Worm (Caenorhabditis elegans) whole organism, L4 larva: ENCODE data around the gene esyt-2.
A peak's percentile ranks its signal among the peaks of the same experiment; 100 is the strongest.

Experiments
- D1046.2 ChIP-seq: fragments of 200-800 bp; sonication (Bioruptor generic); IDR thresholded peaks from 2 replicates; pipeline ENCODE4 v1.3.6; 2022; ENCODE audit warnings: missing genetic modification characterization, missing compliant biosample characterization
- F26F4.8 ChIP-seq: fragments of 200-800 bp; sonication (Bioruptor generic); conservative IDR thresholded peaks from 2 replicates; pipeline ENCODE4 v1.3.6; 2022; ENCODE audit warnings: missing genetic modification characterization, missing compliant biosample characterization
- F37D6.2 ChIP-seq: sonication (generic microtip); optimal IDR thresholded peaks from 2 replicates; lab custom pipeline; 2016; ENCODE audit warnings: mild to moderate bottlenecking, missing genetic modification characterization, missing compliant biosample characterization
- Y105C5A.15 ChIP-seq: fragments of 200-800 bp; sonication (Bioruptor generic); IDR thresholded peaks from 2 replicates; pipeline ENCODE4 v1.3.6; 2022; ENCODE audit warnings: missing genetic modification characterization, missing compliant biosample characterization
- Y48G9A.11 ChIP-seq: fragments of 200-800 bp; sonication (Bioruptor generic); IDR thresholded peaks from 2 replicates; pipeline ENCODE4 v1.3.6; 2022; ENCODE audit warnings: missing genetic modification reagents, missing genetic modification characterization, missing compliant biosample characterization
- Y5F2A.4 ChIP-seq: fragments of 200-800 bp; sonication (Bioruptor generic); optimal IDR thresholded peaks from 2 replicates; lab custom pipeline; 2018; ENCODE audit warnings: mild to moderate bottlenecking, missing genetic modification characterization, missing compliant biosample characterization
- ama-1 ChIP-seq: fragments of 150-350 bp; optimal IDR thresholded peaks from 2 replicates; lab custom pipeline; 2014; ENCODE audit warnings: inconsistent platforms, mixed read lengths
- ceh-20 ChIP-seq: fragments of 200-800 bp; sonication (Bioruptor generic); IDR thresholded peaks from 2 replicates; pipeline ENCODE4 v1.3.6; 2022; ENCODE audit warnings: missing genetic modification reagents, missing genetic modification characterization, missing compliant biosample characterization
- ceh-32 ChIP-seq: sonication (generic microtip); optimal IDR thresholded peaks from 2 replicates; lab custom pipeline; 2016; ENCODE audit warnings: mild to moderate bottlenecking, missing genetic modification characterization, missing compliant biosample characterization; ENCODE audit not compliant: poor library complexity
- ceh-62 ChIP-seq: sonication (generic microtip); optimal IDR thresholded peaks from 2 replicates; lab custom pipeline; 2017; ENCODE audit warnings: missing biosample characterization, missing genetic modification characterization
- ceh-82 ChIP-seq: sonication (generic microtip); optimal IDR thresholded peaks from 2 replicates; lab custom pipeline; 2017; ENCODE audit warnings: missing biosample characterization, missing genetic modification characterization
- ces-1 ChIP-seq: fragments of 150-350 bp; sonication (generic microtip); optimal IDR thresholded peaks from 4 replicates; lab custom pipeline; 2014; ENCODE audit warnings: missing biosample characterization, missing genetic modification reagents, missing genetic modification characterization
- cey-2 ChIP-seq: sonication (generic microtip); optimal IDR thresholded peaks from 3 replicates; lab custom pipeline; 2017; ENCODE audit warnings: missing genetic modification characterization, mild to moderate bottlenecking, missing compliant biosample characterization, antibody characterized with exemption, borderline replicate concordance; ENCODE audit not compliant: insufficient read depth
- ctbp-1 ChIP-seq: fragments of 200-800 bp; sonication (Bioruptor generic); IDR thresholded peaks from 2 replicates; pipeline ENCODE4 v1.3.6; 2022; ENCODE audit warnings: missing genetic modification reagents, missing genetic modification characterization, missing compliant biosample characterization
- daf-16 ChIP-seq, 3 experiments: sonication (generic microtip); optimal IDR thresholded peaks; 2 replicates each; lab custom pipeline; 2016 to 2017; ENCODE audit warnings: missing genetic modification characterization in 3 of 3, missing genetic modification reagents in 3 of 3, mild to moderate bottlenecking in 2 of 3, missing compliant biosample characterization in 2 of 3, missing biosample characterization in 1 of 3, moderate library complexity in 1 of 3
- dmd-6 ChIP-seq: fragments of 200-800 bp; sonication (Bioruptor generic); IDR thresholded peaks from 2 replicates; pipeline ENCODE4 v1.3.6; 2022; ENCODE audit warnings: missing genetic modification reagents, missing genetic modification characterization, missing compliant biosample characterization
- dmd-9 ChIP-seq: fragments of 200-800 bp; sonication (Bioruptor generic); IDR thresholded peaks from 2 replicates; pipeline ENCODE4 v1.3.6; 2022; ENCODE audit warnings: missing genetic modification reagents, missing genetic modification characterization, missing compliant biosample characterization
- duxl-1 ChIP-seq: sonication (generic microtip); optimal IDR thresholded peaks from 2 replicates; lab custom pipeline; 2016; ENCODE audit warnings: mild to moderate bottlenecking, missing genetic modification characterization, moderate library complexity, missing compliant biosample characterization; ENCODE audit not compliant: poor library complexity
- hif-1 ChIP-seq, 2 experiments: sonication (generic microtip); optimal IDR thresholded peaks; 2 replicates each; lab custom pipeline; 2016 to 2017; ENCODE audit warnings: missing compliant biosample characterization in 2 of 2, missing genetic modification characterization in 2 of 2, missing genetic modification reagents in 2 of 2, missing genotype in 2 of 2, mild to moderate bottlenecking in 1 of 2
- hlh-11 ChIP-seq: fragments of 200-800 bp; sonication (Bioruptor generic); optimal IDR thresholded peaks from 2 replicates; lab custom pipeline; 2018; ENCODE audit warnings: mild to moderate bottlenecking, missing genetic modification characterization, missing compliant biosample characterization
- hlh-30 ChIP-seq: sonication (generic microtip); optimal IDR thresholded peaks from 2 replicates; lab custom pipeline; 2017; ENCODE audit warnings: antibody characterized with exemption, mild to moderate bottlenecking, missing genetic modification characterization, missing compliant biosample characterization; ENCODE audit not compliant: insufficient read depth
- hmg-1.1 ChIP-seq: fragments of 200-800 bp; sonication (Bioruptor generic); IDR thresholded peaks from 2 replicates; pipeline ENCODE4 v1.3.6; 2022; ENCODE audit warnings: missing genetic modification reagents, missing genetic modification characterization, missing compliant biosample characterization
- lir-3 ChIP-seq: sonication (generic microtip); optimal IDR thresholded peaks from 2 replicates; lab custom pipeline; 2016; ENCODE audit warnings: mild to moderate bottlenecking, missing genetic modification characterization, missing compliant biosample characterization
- mdl-1 ChIP-seq, 2 experiments: fragments of 150-350 bp in 1 of 2; sonication (generic microtip) in 1 of 2; optimal IDR thresholded peaks; 2 replicates each; lab custom pipeline; 2014 to 2017; ENCODE audit warnings: missing biosample characterization in 2 of 2, missing genetic modification characterization in 2 of 2
- mdt-29 ChIP-seq: fragments of 200-800 bp; sonication (Bioruptor generic); IDR thresholded peaks from 2 replicates; pipeline ENCODE4 v1.3.6; 2022; ENCODE audit warnings: missing genetic modification reagents, missing genetic modification characterization, missing compliant biosample characterization
- mep-1 ChIP-seq: fragments of 150-350 bp; sonication (generic microtip); optimal IDR thresholded peaks from 3 replicates; lab custom pipeline; 2014; ENCODE audit warnings: missing biosample characterization, missing genetic modification characterization
- mxl-2 ChIP-seq: fragments of 200-800 bp; sonication (Bioruptor generic); conservative IDR thresholded peaks from 2 replicates; pipeline ENCODE4 v1.3.6; 2022; ENCODE audit warnings: missing genetic modification reagents, missing genetic modification characterization, missing compliant biosample characterization
- nhr-10 ChIP-seq: fragments of 150-350 bp; optimal IDR thresholded peaks from 2 replicates; lab custom pipeline; 2014; ENCODE audit warnings: missing biosample characterization, missing genetic modification characterization
- nhr-102 ChIP-seq: sonication (generic microtip); optimal IDR thresholded peaks from 2 replicates; lab custom pipeline; 2016; ENCODE audit warnings: mild to moderate bottlenecking, missing genetic modification characterization, moderate library complexity, missing compliant biosample characterization
- nhr-28 ChIP-seq: fragments of 150-350 bp; optimal IDR thresholded peaks from 2 replicates; lab custom pipeline; 2014; ENCODE audit warnings: missing biosample characterization, missing genetic modification characterization
- nhr-42 ChIP-seq: fragments of 200-800 bp; sonication (Bioruptor generic); IDR thresholded peaks from 2 replicates; pipeline ENCODE4 v1.3.6; 2022; ENCODE audit warnings: missing genetic modification characterization, missing compliant biosample characterization
- nhr-6 ChIP-seq: fragments of 150-350 bp; optimal IDR thresholded peaks from 2 replicates; lab custom pipeline; 2014; ENCODE audit warnings: missing biosample characterization, missing genetic modification characterization
- pha-4 ChIP-seq, 2 experiments: fragments of 150-350 bp in 1 of 2; fragments of 200-800 bp in 1 of 2; sonication (Bioruptor generic) in 1 of 2; IDR thresholded peaks in 1 of 2; optimal IDR thresholded peaks in 1 of 2; 2 replicates each; pipeline versions ENCODE4 v1.3.6 to Lab custom; 2014 to 2022; ENCODE audit warnings: missing genetic modification characterization in 2 of 2, missing genetic modification reagents in 2 of 2, missing biosample characterization in 1 of 2, missing compliant biosample characterization in 1 of 2
- php-3 ChIP-seq: fragments of 200-800 bp; sonication (Bioruptor generic); IDR thresholded peaks from 2 replicates; pipeline ENCODE4 v1.3.6; 2022; ENCODE audit warnings: missing genetic modification reagents, missing genetic modification characterization, missing compliant biosample characterization
- pqm-1 ChIP-seq: sonication (generic microtip); optimal IDR thresholded peaks from 2 replicates; lab custom pipeline; 2017; ENCODE audit warnings: missing biosample characterization, missing genetic modification characterization
- sdz-12 ChIP-seq: fragments of 200-800 bp; sonication (Bioruptor generic); optimal IDR thresholded peaks from 2 replicates; lab custom pipeline; 2018; ENCODE audit warnings: mild to moderate bottlenecking, missing genetic modification characterization, missing compliant biosample characterization
- set-16 ChIP-seq: fragments of 200-800 bp; sonication (Bioruptor generic); IDR thresholded peaks from 2 replicates; pipeline ENCODE4 v1.3.6; 2022; ENCODE audit warnings: missing genetic modification reagents, missing genetic modification characterization, missing compliant biosample characterization
- skn-1 ChIP-seq: fragments of 150-350 bp; optimal IDR thresholded peaks from 2 replicates; lab custom pipeline; 2014; ENCODE audit warnings: missing biosample characterization, missing genetic modification characterization
- spr-1 ChIP-seq: sonication (generic microtip); optimal IDR thresholded peaks from 2 replicates; lab custom pipeline; 2016; ENCODE audit warnings: mild to moderate bottlenecking, missing genetic modification characterization, missing compliant biosample characterization
- tra-1 ChIP-seq: fragments of 200-800 bp; sonication (Bioruptor generic); IDR thresholded peaks from 2 replicates; pipeline ENCODE4 v1.3.6; 2022; ENCODE audit warnings: missing genetic modification reagents, missing genetic modification characterization, missing compliant biosample characterization
- unc-130 ChIP-seq: sonication (generic microtip); optimal IDR thresholded peaks from 2 replicates; lab custom pipeline; 2016; ENCODE audit warnings: missing genetic modification reagents, missing genetic modification characterization, missing compliant biosample characterization
- unc-62 ChIP-seq, 3 experiments: fragments of 150-350 bp in 1 of 3; sonication (generic microtip); optimal IDR thresholded peaks in 2 of 3; peaks in 1 of 3; 1 replicate in 1 of 3; 2 replicates in 2 of 3; lab custom pipeline; 2014 to 2017; ENCODE audit warnings: missing biosample characterization in 3 of 3, missing genetic modification characterization in 3 of 3, missing genetic modification reagents in 3 of 3, missing genotype in 1 of 3
- vab-7 ChIP-seq: fragments of 200-800 bp; sonication (Bioruptor generic); IDR thresholded peaks from 2 replicates; pipeline ENCODE4 v1.3.6; 2022; ENCODE audit warnings: missing genetic modification reagents, missing genetic modification characterization, missing compliant biosample characterization
- zfp-3 ChIP-seq: fragments of 200-800 bp; sonication (Bioruptor generic); conservative IDR thresholded peaks from 2 replicates; pipeline ENCODE4 v1.3.6; 2022; ENCODE audit warnings: missing genetic modification reagents, missing genetic modification characterization, missing compliant biosample characterization
- zip-11 ChIP-seq: fragments of 200-800 bp; sonication (Bioruptor generic); IDR thresholded peaks from 2 replicates; pipeline ENCODE4 v1.3.6; 2022; ENCODE audit warnings: missing genetic modification characterization, missing compliant biosample characterization

Gene esyt-2

ce11 chrIII:6230870-6231269 lies at the start of gene esyt-2:
Gene esyt-2, minus strand, starts transcription at chrIII:6230970.
- TF ChIP-seq ces-1 (GFP tag; lab: Kevin White, UChicago) = no peak
- TF ChIP-seq unc-62 (GFP tag; optimal IDR thresholded peaks at IDR 0.05 in 1 of 2; lab: Kevin White, UChicago) = peak in 1 of 2 experiments; percentile 47
- no peak for TF ChIP-seq unc-62 (tag; optimal IDR thresholded peaks at IDR 0.05; lab: Kevin White, UChicago)

- TF ChIP-seq pqm-1 (tag; lab: Kevin White, UChicago) (no peak), tra-1 (0 out of 2 replicates have a peak, but pooled peaks have one; percentile 58), ama-1 (lab: Kevin White, UChicago) (peak; percentile 67), hlh-30 (tag; lab: Kevin White, UChicago) (peak; percentile 93), hif-1 (tag; optimal IDR thresholded peaks at IDR 0.05; lab: Kevin White, UChicago) (peak in 1 of 2 experiments; percentile 78), mxl-2 (GFP tag; lab: Robert Waterston, UW) (no peak), skn-1 (tag; lab: Kevin White, UChicago) (no peak), Y105C5A.15 (GFP tag; lab: Robert Waterston, UW) (no peak), duxl-1 (tag; lab: Kevin White, UChicago) (no peak), ctbp-1 (peak; percentile 63; the same call in 1 of the 2 replicates), nhr-6 (tag; lab: Kevin White, UChicago) (peak; percentile 39), set-16 (peak; percentile 31; the same call in 1 of the 2 replicates), Y48G9A.11 (no peak), dmd-6 (GFP tag; lab: Robert Waterston, UW) (peak; percentile 66), lir-3 (tag; lab: Kevin White, UChicago) (no peak), nhr-102 (peak; percentile 43), vab-7 (GFP tag; lab: Robert Waterston, UW) (no peak), mep-1 (tag; lab: Kevin White, UChicago) (peak; percentile 84), hlh-11 (tag; lab: Kevin White, UChicago) (peak; percentile 97), hmg-1.1 (GFP tag; lab: Robert Waterston, UW) (peak; percentile 92), F37D6.2 (tag; lab: Kevin White, UChicago) (peak; percentile 61), php-3 (GFP tag; lab: Robert Waterston, UW) (0 out of 2 replicates have a peak, but pooled peaks have one; percentile 11), spr-1 (tag; lab: Kevin White, UChicago) (peak; percentile 70), ceh-82 (tag; lab: Kevin White, UChicago) (no peak), unc-62 (GFP tag; optimal IDR thresholded peaks at IDR 0.05 in 1 of 2; lab: Kevin White, UChicago) (peak in 1 of 2 experiments; percentile 99), unc-62 (tag; optimal IDR thresholded peaks at IDR 0.05; lab: Kevin White, UChicago) (no peak), Y5F2A.4 (no peak), dmd-9 (GFP tag; lab: Robert Waterston, UW) (no peak), F26F4.8 (GFP tag; lab: Robert Waterston, UW) (no peak), nhr-28 (tag; lab: Kevin White, UChicago) (peak; percentile 88), zip-11 (GFP tag; lab: Robert Waterston, UW) (no peak), sdz-12 (GFP tag; lab: Kevin White, UChicago) (no peak), ceh-62 (tag; lab: Kevin White, UChicago) (no peak), pha-4 (GFP tag; IDR thresholded peaks at IDR 0.05; lab: Robert Waterston, UW) (peak; percentile 67), pha-4 (tag; optimal IDR thresholded peaks at IDR 0.05; lab: Kevin White, UChicago) (peak; percentile 20), mdl-1 (tag; optimal IDR thresholded peaks at IDR 0.05; lab: Kevin White, UChicago) (peak; percentile 83 to 87), nhr-42 (GFP tag; lab: Robert Waterston, UW) (no peak), D1046.2 (no peak), cey-2 (no peak), nhr-10 (tag; lab: Kevin White, UChicago) (peak; percentile 75), ceh-32 (tag; lab: Kevin White, UChicago) (no peak), unc-130 (GFP tag; lab: Kevin White, UChicago) (no peak), mdt-29 (no peak), daf-16 (GFP tag; optimal IDR thresholded peaks at IDR 0.05; lab: Kevin White, UChicago) (peak; percentile 66 to 81), daf-16 (tag; optimal IDR thresholded peaks at IDR 0.05; lab: Kevin White, UChicago) (peak; percentile 67), zfp-3 (GFP tag; lab: Robert Waterston, UW) (peak; percentile 70; the same call in 1 of the 2 replicates), ceh-20 (GFP tag; lab: Robert Waterston, UW) (0 out of 2 replicates have a peak, but pooled peaks have one; percentile 44)
These were observed 49.4 kb upstream of the esyt-2 start, which contains the start of gene hmg-1.2 for ce11 chrIII:6280070-6280596. Gene hmg-1.2, plus strand, starts transcription at chrIII:6280380.
